Fruit fly (Drosophila melanogaster) whole organism, embryonic: Measurements from ENCODE around the gene ohgt.

Experiments used
- Abd-B ChIP-seq: fragments of 200-800 bp; sonication (Bioruptor generic); optimal IDR thresholded peaks from 2 replicates; lab custom pipeline; 2018; ENCODE audit warnings: missing biosample characterization, mild to moderate bottlenecking, missing genetic modification characterization, moderate library complexity
- Asciz ChIP-seq: fragments of 200-800 bp; sonication (Bioruptor generic); optimal IDR thresholded peaks from 2 replicates; lab custom pipeline; 2017; ENCODE audit warnings: missing biosample characterization, mild to moderate bottlenecking, missing genetic modification characterization, missing genetic modification reagents
- Atf-2 ChIP-seq: fragments of 200-800 bp; sonication (Bioruptor generic); optimal IDR thresholded peaks from 2 replicates; lab custom pipeline; 2016; ENCODE audit warnings: missing biosample characterization, missing genetic modification characterization
- BEAF-32 ChIP-seq: fragments of 200-800 bp; sonication (Bioruptor generic); optimal IDR thresholded peaks from 3 replicates; lab custom pipeline; 2017; ENCODE audit warnings: missing biosample characterization, missing genetic modification characterization, mild to moderate bottlenecking, moderate library complexity, missing genetic modification reagents
- Bgb ChIP-seq: fragments of 200-800 bp; sonication (Bioruptor generic); IDR thresholded peaks from 2 replicates; pipeline ENCODE4 v1.3.6; 2022; ENCODE audit warnings: missing biosample characterization, missing genetic modification characterization; ENCODE audit not compliant: partially characterized antibody
- CG12236 ChIP-seq: fragments of 200-800 bp; sonication (Bioruptor generic); optimal IDR thresholded peaks from 2 replicates; lab custom pipeline; 2016; ENCODE audit warnings: missing biosample characterization, missing genetic modification characterization
- CG14667 ChIP-seq: fragments of 200-800 bp; sonication (Bioruptor generic); IDR thresholded peaks from 2 replicates; pipeline ENCODE4 v1.3.6; 2022; ENCODE audit warnings: missing biosample characterization, missing genetic modification characterization
- CG14710 ChIP-seq: fragments of 200-800 bp; sonication (Bioruptor generic); optimal IDR thresholded peaks from 3 replicates; lab custom pipeline; 2019; ENCODE audit warnings: missing biosample characterization, mild to moderate bottlenecking, missing genetic modification characterization, moderate library complexity
- CG16813 ChIP-seq: fragments of 200-800 bp; sonication (Bioruptor generic); IDR thresholded peaks from 3 replicates; pipeline ENCODE4 v1.3.6; 2022; ENCODE audit warnings: missing biosample characterization, missing genetic modification characterization; ENCODE audit not compliant: partially characterized antibody
- CG17829 ChIP-seq: fragments of 200-800 bp; optimal IDR thresholded peaks from 2 replicates; lab custom pipeline; 2019; ENCODE audit warnings: missing biosample characterization, mild to moderate bottlenecking, missing genetic modification characterization, moderate library complexity
- CG2116 ChIP-seq: fragments of 200-800 bp; sonication (Bioruptor generic); optimal IDR thresholded peaks from 3 replicates; lab custom pipeline; 2018; ENCODE audit warnings: missing biosample characterization, mild to moderate bottlenecking, missing genetic modification characterization
- CG2129 ChIP-seq: fragments of 200-800 bp; sonication (Bioruptor generic); IDR thresholded peaks from 2 replicates; pipeline ENCODE4 v1.3.6; 2022; ENCODE audit warnings: missing biosample characterization, missing genetic modification characterization; ENCODE audit not compliant: partially characterized antibody
- CG30020 ChIP-seq: fragments of 200-800 bp; optimal IDR thresholded peaks from 2 replicates; lab custom pipeline; 2019; ENCODE audit warnings: missing biosample characterization, mild to moderate bottlenecking, missing genetic modification characterization, moderate library complexity
- CG31224 ChIP-seq: fragments of 200-800 bp; sonication (Bioruptor generic); IDR thresholded peaks from 2 replicates; pipeline ENCODE4 v1.3.6; 2022; ENCODE audit warnings: missing biosample characterization, missing genetic modification characterization
- CG32532 ChIP-seq: fragments of 200-800 bp; sonication (Bioruptor generic); IDR thresholded peaks from 2 replicates; pipeline ENCODE4 v1.3.6; 2022; ENCODE audit warnings: missing biosample characterization, missing genetic modification characterization
- CG3281 ChIP-seq: fragments of 200-800 bp; sonication (Bioruptor generic); optimal IDR thresholded peaks from 3 replicates; lab custom pipeline; 2017; ENCODE audit warnings: missing biosample characterization, mild to moderate bottlenecking, missing genetic modification characterization
- CG3726 ChIP-seq: fragments of 200-800 bp; sonication (Bioruptor generic); IDR thresholded peaks from 3 replicates; pipeline ENCODE4, ENCODE4 v1.3.6; 2022; ENCODE audit warnings: missing biosample characterization, missing genetic modification characterization
- CG42726 ChIP-seq: fragments of 200-800 bp; sonication (Bioruptor generic); IDR thresholded peaks from 2 replicates; pipeline ENCODE4 v1.3.6; 2022; ENCODE audit warnings: missing biosample characterization, missing genetic modification characterization; ENCODE audit not compliant: partially characterized antibody
- CG4360 ChIP-seq: fragments of 200-800 bp; sonication (Bioruptor generic); IDR thresholded peaks from 2 replicates; pipeline ENCODE4 v1.3.6; 2022; ENCODE audit warnings: missing biosample characterization, missing genetic modification characterization
- CG4730 ChIP-seq: fragments of 200-800 bp; sonication (Bioruptor generic); IDR thresholded peaks from 2 replicates; pipeline ENCODE4 v1.3.6; 2022; ENCODE audit warnings: missing biosample characterization, missing genetic modification characterization
- CG7839 ChIP-seq: fragments of 200-800 bp; sonication (Bioruptor generic); optimal IDR thresholded peaks from 3 replicates; lab custom pipeline; 2018; ENCODE audit warnings: missing biosample characterization, mild to moderate bottlenecking, missing genetic modification characterization, moderate library complexity
- Dll ChIP-seq: fragments of 200-800 bp; sonication (Bioruptor generic); IDR thresholded peaks from 4 replicates; pipeline ENCODE4 v1.3.6; 2022; ENCODE audit warnings: missing biosample characterization, missing genetic modification characterization; ENCODE audit not compliant: partially characterized antibody
- Doc2 ChIP-seq: fragments of 200-800 bp; sonication (Bioruptor generic); IDR thresholded peaks from 2 replicates; pipeline ENCODE4 v1.3.6; 2022; ENCODE audit warnings: missing biosample characterization, missing genetic modification characterization
- Elba2 ChIP-seq: fragments of 200-800 bp; sonication (Bioruptor generic); optimal IDR thresholded peaks from 3 replicates; lab custom pipeline; 2016; ENCODE audit warnings: missing biosample characterization, missing genetic modification characterization
- H2.0 ChIP-seq: fragments of 200-800 bp; sonication (Bioruptor generic); IDR thresholded peaks from 2 replicates; pipeline ENCODE4 v1.3.6; 2022; ENCODE audit warnings: missing biosample characterization, missing genetic modification characterization
- MESR4 ChIP-seq: fragments of 200-800 bp; sonication (Bioruptor generic); optimal IDR thresholded peaks from 2 replicates; lab custom pipeline; 2018; ENCODE audit warnings: missing biosample characterization, mild to moderate bottlenecking, missing genetic modification characterization, moderate library complexity
- Med ChIP-seq: fragments of 200-800 bp; sonication (Bioruptor generic); peaks from one replicate; lab custom pipeline; 2016; ENCODE audit warnings: missing biosample characterization, missing genetic modification characterization, mild to moderate bottlenecking, inconsistent platforms, moderate library complexity
- NFAT ChIP-seq: fragments of 200-800 bp; sonication (Bioruptor generic); IDR thresholded peaks from 2 replicates; pipeline ENCODE4 v1.3.6; 2022; ENCODE audit warnings: missing biosample characterization, missing genetic modification characterization
- Rfx ChIP-seq: fragments of 200-800 bp; sonication (Bioruptor generic); IDR thresholded peaks from 2 replicates; pipeline ENCODE4 v1.3.6; 2022; ENCODE audit warnings: missing biosample characterization, missing genetic modification characterization
- Trl ChIP-seq, 3 experiments: fragments of >200 bp in 2 of 3; fragments of 200-800 bp in 1 of 3; sonication (Bioruptor generic) in 1 of 3; optimal IDR thresholded peaks; 2 replicates in 1 of 3; 3 replicates in 2 of 3; lab custom pipeline; 2016 to 2017; ENCODE audit warnings: missing biosample characterization in 1 of 3, missing genetic modification characterization in 1 of 3
- al ChIP-seq: fragments of 200-800 bp; sonication (Bioruptor generic); IDR thresholded peaks from 2 replicates; pipeline ENCODE4 v1.3.6; 2022; ENCODE audit warnings: missing biosample characterization, missing genetic modification characterization
- ci ChIP-seq: fragments of 200-800 bp; sonication (Bioruptor generic); IDR thresholded peaks from 3 replicates; pipeline ENCODE4 v1.3.6; 2022; ENCODE audit warnings: missing biosample characterization, missing genetic modification characterization
- cwo ChIP-seq: fragments of 200-800 bp; sonication (Bioruptor generic); optimal IDR thresholded peaks from 3 replicates; lab custom pipeline; 2017; ENCODE audit warnings: missing biosample characterization, missing genetic modification characterization, mild to moderate bottlenecking, moderate library complexity, missing genetic modification reagents
- dati ChIP-seq: fragments of 200-800 bp; sonication (Bioruptor generic); IDR thresholded peaks from 2 replicates; pipeline ENCODE4 v1.3.6; 2022; ENCODE audit warnings: missing biosample characterization, missing genetic modification characterization
- fd96Cb ChIP-seq: fragments of 200-800 bp; sonication (Bioruptor generic); optimal IDR thresholded peaks from 2 replicates; lab custom pipeline; 2018; ENCODE audit warnings: missing biosample characterization, mild to moderate bottlenecking, missing genetic modification characterization, moderate library complexity
- ind ChIP-seq: fragments of 200-800 bp; sonication (Bioruptor generic); optimal IDR thresholded peaks from 3 replicates; lab custom pipeline; 2016; ENCODE audit warnings: missing biosample characterization, missing genetic modification characterization
- kay ChIP-seq: fragments of 200-800 bp; sonication (Bioruptor generic); optimal IDR thresholded peaks from 2 replicates; lab custom pipeline; 2016; ENCODE audit warnings: missing biosample characterization, missing genetic modification characterization
- peb ChIP-seq: fragments of 200-800 bp; sonication (Bioruptor generic); IDR thresholded peaks from 2 replicates; pipeline ENCODE4 v1.3.6; 2022; ENCODE audit warnings: missing biosample characterization, missing genetic modification characterization
- pfk ChIP-seq: fragments of 200-800 bp; sonication (Bioruptor generic); optimal IDR thresholded peaks from 2 replicates; lab custom pipeline; 2018; ENCODE audit warnings: missing biosample characterization, mild to moderate bottlenecking, missing genetic modification characterization, moderate library complexity
- pita ChIP-seq: fragments of 200-800 bp; sonication (Bioruptor generic); optimal IDR thresholded peaks from 2 replicates; lab custom pipeline; 2017; ENCODE audit warnings: missing biosample characterization, mild to moderate bottlenecking, missing genetic modification characterization
- slbo ChIP-seq: fragments of 200-800 bp; sonication (Bioruptor generic); IDR thresholded peaks from 2 replicates; pipeline ENCODE4 v1.3.6; 2022; ENCODE audit warnings: missing biosample characterization, missing genetic modification characterization
- twi ChIP-seq: fragments of 200-800 bp; optimal IDR thresholded peaks from 2 replicates; lab custom pipeline; 2019; ENCODE audit warnings: missing biosample characterization, mild to moderate bottlenecking, missing genetic modification characterization, moderate library complexity
- wdn ChIP-seq: fragments of 200-800 bp; sonication (Bioruptor generic); IDR thresholded peaks from 2 replicates; pipeline ENCODE4 v1.3.6; 2022; ENCODE audit warnings: missing biosample characterization, missing genetic modification characterization
- zen2 ChIP-seq: fragments of 200-800 bp; sonication (Bioruptor generic); IDR thresholded peaks from 3 replicates; pipeline ENCODE4 v1.3.6; 2022; ENCODE audit warnings: missing biosample characterization, missing genetic modification characterization; ENCODE audit not compliant: partially characterized antibody
- zf30C ChIP-seq: fragments of 200-800 bp; sonication (Bioruptor generic); optimal IDR thresholded peaks from 3 replicates; lab custom pipeline; 2018; ENCODE audit warnings: missing biosample characterization, mild to moderate bottlenecking, missing genetic modification characterization
- zfh2 ChIP-seq: fragments of 200-800 bp; sonication (Bioruptor generic); optimal IDR thresholded peaks from 2 replicates; lab custom pipeline; 2016; ENCODE audit warnings: missing biosample characterization, missing genetic modification characterization

ohgt gene

DNA sequence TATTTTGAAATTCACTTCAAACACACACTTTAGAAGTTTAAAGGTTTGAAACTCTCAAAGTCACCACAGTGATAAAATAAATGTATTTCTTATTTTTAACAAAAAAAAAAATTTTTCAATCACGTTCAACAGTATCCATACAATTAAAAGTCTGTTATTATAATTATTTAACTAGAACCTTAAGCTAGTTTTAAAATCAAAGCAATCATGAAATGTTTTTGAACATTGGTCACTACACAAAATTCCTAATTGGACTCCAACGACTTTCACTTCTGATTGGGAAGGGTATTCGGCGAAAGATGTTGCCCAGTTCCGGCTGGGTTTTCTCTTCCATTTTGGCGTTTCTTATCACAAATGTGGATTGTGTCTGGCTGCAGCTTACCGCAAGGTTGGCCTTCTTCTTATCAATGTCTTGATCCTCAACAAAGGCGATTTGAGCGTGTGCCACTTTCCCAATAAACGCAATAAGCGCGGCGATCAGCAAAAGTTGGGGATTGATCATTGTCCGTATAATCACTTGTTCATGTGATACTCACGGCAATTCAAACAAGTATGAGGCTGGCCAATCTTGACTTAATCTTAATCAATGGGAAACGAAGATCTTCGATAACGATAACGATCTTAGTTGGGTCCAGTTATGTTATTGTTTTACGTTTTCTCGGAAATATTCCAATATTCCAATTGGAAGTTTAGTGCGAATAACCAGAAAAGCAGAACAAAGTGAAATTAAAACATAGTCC lies 794 bp upstream of the ohgt start (continued):
- TF ChIP-seq ind (GFP tag; lab: Kevin White, UChicago) (peak; percentile 23), Atf-2 (GFP tag; lab: Kevin White, UChicago) (no peak), Asciz (GFP tag; lab: Kevin White, UChicago) (peak; percentile 66), CG3726 (GFP tag; lab: Robert Waterston, UW) (no peak), CG30020 (no peak), Elba2 (GFP tag; lab: Kevin White, UChicago) (peak; percentile 55), CG32532 (no peak), zf30C (no peak), CG7839 (peak; percentile 65), pita (GFP tag; lab: Kevin White, UChicago) (no peak), cwo (GFP tag; lab: Kevin White, UChicago) (peak; percentile 16), CG42726 (no peak), CG3281 (GFP tag; lab: Kevin White, UChicago) (peak; percentile 45), Dll (GFP tag; lab: Robert Waterston, UW) (no peak), peb (0 out of 2 replicates have a peak, but pooled peaks have one; percentile 10), pfk (no peak), Rfx (GFP tag; lab: Robert Waterston, UW) (no peak), H2.0 (GFP tag; lab: Robert Waterston, UW) (no peak), CG12236 (GFP tag; lab: Kevin White, UChicago) (no peak), dati (no peak), zen2 (GFP tag; lab: Robert Waterston, UW) (no peak), ci (no peak), NFAT (GFP tag; lab: Robert Waterston, UW) (no peak), zfh2 (GFP tag; lab: Kevin White, UChicago) (peak; percentile 7), CG31224 (GFP tag; lab: Robert Waterston, UW) (no peak), Bgb (GFP tag; lab: Robert Waterston, UW) (peak; percentile 35; the same call in 1 of the 2 replicates), Abd-B (GFP tag; lab: Kevin White, UChicago) (peak; percentile 13), CG4730 (GFP tag; lab: Robert Waterston, UW) (no peak), CG4360 (no peak), CG16813 (GFP tag; lab: Robert Waterston, UW) (no peak), kay (GFP tag; lab: Kevin White, UChicago) (no peak), al (GFP tag; lab: Robert Waterston, UW) (no peak), CG14710 (peak; percentile 20), CG2116 (no peak), CG2129 (no peak), slbo (peak; percentile 39), BEAF-32 (GFP tag; lab: Kevin White, UChicago) (no peak), CG14667 (no peak), twi (no peak)
- TF ChIP-seq, all 482 proteins: peak for 115

DNA sequence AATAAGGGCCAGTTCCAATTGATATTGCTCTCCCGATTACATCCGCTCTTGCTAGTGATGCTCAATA lies 391 bp upstream of the ohgt start, which contains the start of gene CG12811:
CG12811 (minus strand) TSS at position 23 of the 67 bp plus-strand sequence.
- TF ChIP-seq Doc2 (GFP tag; lab: Robert Waterston, UW), result no peak
- TF ChIP-seq Trl (optimal IDR thresholded peaks at IDR 0.05; lab: Kevin White, UChicago), result peak in 1 of 2 experiments; percentile 43
- TF ChIP-seq Trl (GFP tag; optimal IDR thresholded peaks at IDR 0.05; lab: Kevin White, UChicago), result no peak
- TF ChIP-seq fd96Cb (tag; lab: Kevin White, UChicago), result no peak
- TF ChIP-seq MESR4 (GFP tag; lab: Kevin White, UChicago), result no peak
- TF ChIP-seq Med (GFP tag; lab: Kevin White, UChicago), result no peak
- TF ChIP-seq CG17829 (tag; lab: Kevin White, UChicago), result no peak
- TF ChIP-seq wdn, result no peak
- TF ChIP-seq, all 482 proteins: peak for 1
